Fruit fly (Drosophila melanogaster) whole organism, adult: Measurements from ENCODE around the gene ro.
A peak's percentile ranks its signal among the peaks of the same experiment; 100 is the strongest.

ENCODE experiments used
- CG11617 ChIP-seq: fragments of 200-800 bp; sonication (Bioruptor generic); optimal IDR thresholded peaks from 2 replicates; lab custom pipeline; 2017; ENCODE audit warnings: mild to moderate bottlenecking, missing biosample characterization, missing genetic modification reagents, missing genetic modification characterization
- CG12768 ChIP-seq: fragments of 200-800 bp; sonication (Bioruptor generic); optimal IDR thresholded peaks from 2 replicates; lab custom pipeline; 2017; ENCODE audit warnings: missing biosample characterization, missing genetic modification characterization, mild to moderate bottlenecking, moderate library complexity, missing genetic modification reagents
- CG14711 ChIP-seq: fragments of 200-800 bp; sonication (Bioruptor generic); optimal IDR thresholded peaks from 2 replicates; lab custom pipeline; 2018; ENCODE audit warnings: missing biosample characterization, mild to moderate bottlenecking, missing genetic modification characterization, moderate library complexity
- CG1620 ChIP-seq: fragments of 200-800 bp; sonication (Bioruptor generic); optimal IDR thresholded peaks from 2 replicates; lab custom pipeline; 2016; ENCODE audit warnings: missing biosample characterization, missing genetic modification characterization
- CG33017 ChIP-seq: fragments of 200-800 bp; sonication (Bioruptor generic); optimal IDR thresholded peaks from 2 replicates; lab custom pipeline; 2018; ENCODE audit warnings: missing biosample characterization, mild to moderate bottlenecking, missing genetic modification characterization, moderate library complexity
- CG5204 ChIP-seq: fragments of 200-800 bp; sonication (Bioruptor generic); optimal IDR thresholded peaks from 2 replicates; lab custom pipeline; 2016; ENCODE audit warnings: missing biosample characterization, missing genetic modification characterization
- CG7045 ChIP-seq: fragments of 200-800 bp; sonication (Bioruptor generic); optimal IDR thresholded peaks from 2 replicates; lab custom pipeline; 2017; ENCODE audit warnings: missing biosample characterization, mild to moderate bottlenecking, missing genetic modification characterization
- CG7101 ChIP-seq: fragments of 200-800 bp; sonication (Bioruptor generic); optimal IDR thresholded peaks from 2 replicates; lab custom pipeline; 2018; ENCODE audit warnings: missing biosample characterization, mild to moderate bottlenecking, missing genetic modification characterization, moderate library complexity
- Clk ChIP-seq: fragments of 200-800 bp; sonication (Bioruptor generic); optimal IDR thresholded peaks from 2 replicates; lab custom pipeline; 2017; ENCODE audit warnings: missing biosample characterization, missing genetic modification characterization
- Crg-1 ChIP-seq: fragments of 200-800 bp; sonication (Bioruptor generic); optimal IDR thresholded peaks from 2 replicates; lab custom pipeline; 2016; ENCODE audit warnings: missing biosample characterization, missing genetic modification characterization
- Hr96 ChIP-seq: fragments of 200-800 bp; sonication (Bioruptor generic); optimal IDR thresholded peaks from 2 replicates; lab custom pipeline; 2016; ENCODE audit warnings: missing biosample characterization, missing genetic modification characterization
- Mnt ChIP-seq: fragments of 200-800 bp; sonication (Bioruptor generic); optimal IDR thresholded peaks from 2 replicates; lab custom pipeline; 2016; ENCODE audit warnings: missing biosample characterization, mild to moderate bottlenecking, missing genetic modification characterization
- bab1 ChIP-seq: fragments of 200-800 bp; sonication (Bioruptor generic); optimal IDR thresholded peaks from 3 replicates; lab custom pipeline; 2019; ENCODE audit warnings: missing biosample characterization, mild to moderate bottlenecking, missing genetic modification characterization, moderate library complexity
- cic ChIP-seq: fragments of 200-800 bp; sonication (Bioruptor generic); optimal IDR thresholded peaks from 2 replicates; lab custom pipeline; 2017; ENCODE audit warnings: missing biosample characterization, mild to moderate bottlenecking, missing genetic modification characterization, moderate library complexity
- cnc ChIP-seq, 2 experiments: fragments of >200 bp; optimal IDR thresholded peaks; 2 replicates each; lab custom pipeline; 2017
- kay ChIP-seq: fragments of 200-800 bp; sonication (Bioruptor generic); peaks from one replicate; lab custom pipeline; 2016; ENCODE audit warnings: missing biosample characterization, missing genetic modification characterization, borderline replicate concordance
- ovo ChIP-seq: fragments of 200-800 bp; sonication (Bioruptor generic); optimal IDR thresholded peaks from 2 replicates; lab custom pipeline; 2016; ENCODE audit warnings: missing biosample characterization, missing genetic modification characterization
- pad ChIP-seq: fragments of 200-800 bp; sonication (Bioruptor generic); optimal IDR thresholded peaks from 3 replicates; lab custom pipeline; 2017; ENCODE audit warnings: missing biosample characterization, missing genetic modification characterization, mild to moderate bottlenecking, moderate library complexity, missing genetic modification reagents
- tj ChIP-seq: fragments of 200-800 bp; sonication (Bioruptor generic); optimal IDR thresholded peaks from 3 replicates; lab custom pipeline; 2017; ENCODE audit warnings: missing biosample characterization, mild to moderate bottlenecking, missing genetic modification characterization, moderate library complexity
- toe ChIP-seq: fragments of 200-800 bp; sonication (Bioruptor generic); optimal IDR thresholded peaks from 2 replicates; lab custom pipeline; 2016; ENCODE audit warnings: missing biosample characterization, missing genetic modification characterization

The ro gene

DNA sequence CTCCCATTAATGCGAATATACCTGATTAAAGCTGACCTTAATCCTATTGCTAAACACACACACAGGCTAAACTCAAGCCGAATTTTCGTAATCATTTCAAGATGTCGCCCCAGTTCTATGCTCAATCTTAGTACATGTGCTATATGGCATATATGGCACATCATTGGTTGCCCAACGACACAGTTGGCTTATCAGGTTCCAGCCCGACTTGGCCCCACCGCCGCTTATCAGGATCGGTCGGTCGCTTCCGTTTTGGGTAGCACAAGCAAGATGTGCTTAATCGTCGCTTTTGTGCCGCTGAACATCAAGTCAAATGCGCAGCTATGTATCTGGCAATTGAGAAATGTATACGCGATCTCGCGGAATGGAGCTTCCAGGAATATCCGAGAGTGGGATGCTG, 9.9 kb downstream of the ro start:
- TF ChIP-seq bab1: no peak
- no peak for TF ChIP-seq ovo (GFP tag; lab: Kevin White, UChicago)
- no peak for TF ChIP-seq CG7101
- TF ChIP-seq Hr96: no peak
- no peak for TF ChIP-seq CG5204 (GFP tag; lab: Kevin White, UChicago)
- no peak for TF ChIP-seq CG12768
- TF ChIP-seq kay (GFP tag; lab: Kevin White, UChicago): no peak

DNA sequence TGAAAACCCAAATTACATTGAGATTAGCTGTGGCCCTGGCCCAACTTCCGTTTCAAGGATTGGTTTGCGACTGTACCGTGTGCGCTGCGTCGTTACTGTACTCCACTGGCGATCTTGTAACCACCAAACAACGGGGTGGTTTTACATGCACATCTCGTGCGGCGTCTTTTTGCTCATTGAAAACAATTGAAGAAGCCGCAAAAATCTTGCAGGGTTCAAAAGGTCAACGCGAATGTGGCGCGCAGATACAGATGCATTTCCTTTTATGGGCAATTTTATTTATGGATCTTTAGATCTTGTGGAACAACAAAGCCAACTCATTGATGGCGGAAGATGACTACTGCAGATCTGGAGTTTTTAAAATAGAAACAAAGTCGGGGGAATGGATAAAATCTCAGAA, 10.5 kb downstream of the ro start:
- no peak for TF ChIP-seq Crg-1 (GFP tag; lab: Kevin White, UChicago)
- no peak for TF ChIP-seq cic (GFP tag; lab: Kevin White, UChicago)
- TF ChIP-seq CG33017 (tag; lab: Kevin White, UChicago): no peak
- no peak for TF ChIP-seq CG5204 (GFP tag; lab: Kevin White, UChicago)
- no peak for TF ChIP-seq CG7101
- TF ChIP-seq toe: no peak
- no peak for TF ChIP-seq Hr96
- TF ChIP-seq CG11617 (GFP tag; lab: Kevin White, UChicago): no peak
- no peak for TF ChIP-seq CG14711 (tag; lab: Kevin White, UChicago)
- no peak for TF ChIP-seq ovo (GFP tag; lab: Kevin White, UChicago)
- TF ChIP-seq bab1: no peak
- TF ChIP-seq CG12768: no peak
- TF ChIP-seq pad (GFP tag; lab: Kevin White, UChicago): no peak
- TF ChIP-seq kay (GFP tag; lab: Kevin White, UChicago): no peak
- TF ChIP-seq CG1620 (GFP tag; lab: Kevin White, UChicago): no peak
- no peak for TF ChIP-seq tj (GFP tag; lab: Kevin White, UChicago)
- TF ChIP-seq cnc (optimal IDR thresholded peaks at IDR 0.05; lab: Kevin White, UChicago): no peak
- no peak for TF ChIP-seq Mnt (GFP tag; lab: Kevin White, UChicago)
- TF ChIP-seq Clk (GFP tag; lab: Kevin White, UChicago): no peak

DNA sequence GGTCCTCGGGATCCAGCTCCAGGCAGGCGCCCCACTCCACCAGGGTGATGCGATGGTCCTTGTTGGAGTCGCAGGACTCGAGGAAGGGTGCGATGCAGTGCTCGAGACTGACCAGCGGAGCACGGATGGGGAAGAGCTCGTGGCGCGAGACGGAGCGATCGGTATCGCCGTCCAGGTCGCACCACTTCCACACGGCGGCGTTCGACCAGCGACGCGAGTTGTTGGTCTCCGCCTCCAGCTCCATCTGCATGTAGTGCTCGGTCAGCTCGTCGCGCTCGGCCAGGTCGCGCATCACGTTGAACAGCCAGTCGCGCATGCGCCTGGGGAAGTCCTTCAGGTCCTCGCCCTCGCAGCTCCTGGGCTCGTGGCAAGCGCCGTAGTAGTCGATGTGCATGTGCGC, 11.5 kb downstream of the ro start:
- TF ChIP-seq CG7045 (GFP tag; lab: Kevin White, UChicago) (no peak), cic (GFP tag; lab: Kevin White, UChicago) (no peak), ovo (GFP tag; lab: Kevin White, UChicago) (no peak), CG11617 (GFP tag; lab: Kevin White, UChicago) (no peak), CG14711 (tag; lab: Kevin White, UChicago) (no peak), Crg-1 (GFP tag; lab: Kevin White, UChicago) (no peak), CG33017 (tag; lab: Kevin White, UChicago) (no peak)

DNA sequence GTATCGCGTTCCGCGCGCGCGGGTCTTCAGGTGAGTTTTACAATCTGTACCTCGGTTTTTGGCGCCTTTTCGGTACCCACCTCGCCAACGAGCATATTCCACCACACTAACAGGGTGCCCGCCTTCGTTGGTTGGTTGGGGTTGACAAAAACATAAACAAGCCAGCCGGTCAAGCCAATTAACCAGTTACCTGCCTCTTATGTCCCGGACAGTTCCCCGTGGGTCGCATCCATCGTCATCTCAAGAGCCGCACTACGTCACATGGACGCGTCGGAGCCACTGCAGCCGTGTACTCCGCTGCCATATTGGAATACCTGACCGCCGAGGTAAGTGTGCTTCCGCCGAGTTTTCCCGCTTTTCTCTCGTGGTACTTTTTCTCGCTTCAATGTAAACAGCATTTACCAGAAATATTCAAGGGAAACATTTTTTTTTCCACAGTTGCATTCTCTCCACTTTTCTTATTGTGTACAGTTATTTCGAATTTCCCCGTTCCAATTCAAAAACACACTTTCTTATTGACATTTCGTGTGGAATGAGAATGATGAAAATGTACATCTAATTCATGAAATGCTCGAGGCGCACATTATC, 13.4 kb downstream of the ro start:
- TF ChIP-seq CG7101 (no peak), Hr96 (no peak), CG5204 (GFP tag; lab: Kevin White, UChicago) (no peak), toe (no peak), Mnt (GFP tag; lab: Kevin White, UChicago) (no peak), CG12768 (no peak), ovo (GFP tag; lab: Kevin White, UChicago) (no peak)

DNA sequence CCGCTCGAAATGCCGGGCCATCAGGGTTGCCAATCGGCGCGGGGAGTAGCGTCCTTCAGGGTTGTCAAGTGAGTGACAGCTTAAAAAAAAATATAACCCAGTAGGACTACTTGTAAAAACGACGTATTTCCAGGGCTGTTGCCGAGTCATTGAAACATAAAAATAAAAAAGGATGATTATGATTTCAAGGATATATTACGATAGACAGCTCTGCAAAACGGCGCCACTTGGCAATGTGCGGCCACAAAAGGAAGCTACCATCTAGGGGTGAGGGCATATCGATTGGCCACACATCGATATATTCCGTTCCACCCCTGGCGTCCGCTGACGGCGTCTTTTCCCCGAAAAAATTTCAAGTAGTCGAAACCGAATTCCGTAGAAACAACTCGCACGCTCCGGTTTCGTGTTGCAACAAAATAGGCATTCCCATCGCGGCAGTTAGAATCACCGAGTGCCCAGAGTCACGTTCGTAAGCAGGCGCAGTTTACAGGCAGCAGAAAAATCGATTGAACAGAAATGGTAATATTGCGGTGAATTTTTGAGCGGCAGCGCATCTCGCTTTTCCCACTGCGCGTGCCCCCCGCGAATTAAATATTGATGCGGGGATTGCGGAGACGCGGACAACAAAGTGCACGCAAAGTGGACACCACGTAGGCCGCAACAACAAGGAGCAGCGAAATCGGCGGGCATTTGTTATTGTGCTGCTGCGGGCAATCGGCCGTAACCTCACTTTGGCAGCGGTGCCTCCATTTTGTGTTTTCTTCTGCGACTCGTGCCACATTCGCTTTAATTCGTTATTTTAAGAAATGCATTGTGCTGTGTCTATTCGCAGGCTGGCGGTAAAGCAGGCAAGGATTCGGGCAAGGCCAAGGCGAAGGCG, 14.2 kb downstream of the ro start, which contains the start of the genes ball and His2Av:
ball (minus strand) TSS at position 231 of the 880 bp plus-strand sequence.
His2Av (plus strand) TSS at position 353 of the 880 bp plus-strand sequence.
- peak; percentile 80 for TF ChIP-seq bab1
- no peak for TF ChIP-seq cnc (optimal IDR thresholded peaks at IDR 0.05; lab: Kevin White, UChicago)
- TF ChIP-seq Hr96: peak; percentile 89
- TF ChIP-seq CG33017 (tag; lab: Kevin White, UChicago): peak; percentile 27
- peak; percentile 82 for TF ChIP-seq CG1620 (GFP tag; lab: Kevin White, UChicago)
- TF ChIP-seq CG5204 (GFP tag; lab: Kevin White, UChicago): no peak
- TF ChIP-seq Mnt (GFP tag; lab: Kevin White, UChicago): peak; percentile 72
- peak; percentile 91 for TF ChIP-seq toe
- peak; percentile 58 for TF ChIP-seq ovo (GFP tag; lab: Kevin White, UChicago)
- TF ChIP-seq CG12768: peak; percentile 73
- TF ChIP-seq pad (GFP tag; lab: Kevin White, UChicago): peak; percentile 66
- TF ChIP-seq Clk (GFP tag; lab: Kevin White, UChicago): peak; percentile 81
- peak; percentile 60 for TF ChIP-seq CG7045 (GFP tag; lab: Kevin White, UChicago)
- peak; percentile 78 for TF ChIP-seq tj (GFP tag; lab: Kevin White, UChicago)
- peak; percentile 77 for TF ChIP-seq CG7101
- peak; percentile 99 for TF ChIP-seq CG14711 (tag; lab: Kevin White, UChicago)
- TF ChIP-seq cic (GFP tag; lab: Kevin White, UChicago): peak; percentile 36
- peak; percentile 77 for TF ChIP-seq CG11617 (GFP tag; lab: Kevin White, UChicago)
- no peak for TF ChIP-seq kay (GFP tag; lab: Kevin White, UChicago)
- TF ChIP-seq Crg-1 (GFP tag; lab: Kevin White, UChicago): peak; percentile 81
